Fruit fly (Drosophila melanogaster) whole organism, embryonic: ENCODE measurements around the gene CG13272.
A peak's percentile ranks its signal among the peaks of the same experiment; 100 is the strongest.

ENCODE experiments used
- Blimp-1 ChIP-seq: fragments of 200-800 bp; sonication (Bioruptor generic); optimal IDR thresholded peaks from 3 replicates; lab custom pipeline; 2018; ENCODE audit warnings: missing biosample characterization, missing genetic modification characterization, mild to moderate bottlenecking, moderate library complexity, missing genetic modification reagents
- CG11247 ChIP-seq: fragments of 200-800 bp; sonication (Bioruptor generic); IDR thresholded peaks from 2 replicates; pipeline ENCODE4 v1.3.6; 2022; ENCODE audit warnings: missing biosample characterization, missing genetic modification characterization
- CG11504 ChIP-seq: fragments of 200-800 bp; sonication (Bioruptor generic); optimal IDR thresholded peaks from 3 replicates; lab custom pipeline; 2019; ENCODE audit warnings: missing biosample characterization, mild to moderate bottlenecking, missing genetic modification characterization, moderate library complexity
- CG11560 ChIP-seq: fragments of 200-800 bp; sonication (Bioruptor generic); IDR thresholded peaks from 3 replicates; pipeline ENCODE4 v1.3.6; 2022; ENCODE audit warnings: missing biosample characterization, missing genetic modification characterization
- CG12391 ChIP-seq: fragments of 200-800 bp; sonication (Bioruptor generic); optimal IDR thresholded peaks from 3 replicates; lab custom pipeline; 2018; ENCODE audit warnings: missing biosample characterization, mild to moderate bottlenecking, missing genetic modification characterization, moderate library complexity
- CG15269 ChIP-seq: fragments of 200-800 bp; sonication (Bioruptor generic); optimal IDR thresholded peaks from 2 replicates; lab custom pipeline; 2018; ENCODE audit warnings: missing biosample characterization, mild to moderate bottlenecking, missing genetic modification characterization, moderate library complexity
- CG1529 ChIP-seq: fragments of 200-800 bp; sonication (Bioruptor generic); optimal IDR thresholded peaks from 3 replicates; lab custom pipeline; 2018; ENCODE audit warnings: missing biosample characterization, missing genetic modification characterization
- CG1602 ChIP-seq: fragments of 200-800 bp; sonication (Bioruptor generic); optimal IDR thresholded peaks from 3 replicates; lab custom pipeline; 2016; ENCODE audit warnings: missing biosample characterization, missing genetic modification characterization
- CG16863 ChIP-seq: fragments of 200-800 bp; sonication (Bioruptor generic); optimal IDR thresholded peaks from 3 replicates; lab custom pipeline; 2016; ENCODE audit warnings: missing biosample characterization, missing genetic modification characterization
- CG17186 ChIP-seq: fragments of 200-800 bp; sonication (Bioruptor generic); optimal IDR thresholded peaks from 3 replicates; lab custom pipeline; 2017; ENCODE audit warnings: missing biosample characterization, missing genetic modification reagents, missing genetic modification characterization
- CG17359 ChIP-seq: fragments of 200-800 bp; sonication (Bioruptor generic); optimal IDR thresholded peaks from 3 replicates; lab custom pipeline; 2018; ENCODE audit warnings: missing biosample characterization, mild to moderate bottlenecking, missing genetic modification characterization, moderate library complexity
- CG17361 ChIP-seq: fragments of 200-800 bp; sonication (Bioruptor generic); IDR thresholded peaks from 3 replicates; pipeline ENCODE4 v1.3.6; 2022; ENCODE audit warnings: missing biosample characterization, missing genetic modification characterization
- CG17829 ChIP-seq: fragments of 200-800 bp; optimal IDR thresholded peaks from 2 replicates; lab custom pipeline; 2019; ENCODE audit warnings: missing biosample characterization, mild to moderate bottlenecking, missing genetic modification characterization, moderate library complexity
- CG18011 ChIP-seq: fragments of 200-800 bp; sonication (Bioruptor generic); optimal IDR thresholded peaks from 2 replicates; lab custom pipeline; 2017; ENCODE audit warnings: missing biosample characterization, missing genetic modification characterization, mild to moderate bottlenecking, moderate library complexity, missing genotype
- CG1832 ChIP-seq: fragments of 200-800 bp; sonication (Bioruptor generic); optimal IDR thresholded peaks from 2 replicates; lab custom pipeline; 2017; ENCODE audit warnings: missing biosample characterization, mild to moderate bottlenecking, missing genetic modification characterization, inconsistent platforms
- CG2199 ChIP-seq: fragments of 200-800 bp; sonication (Bioruptor generic); IDR thresholded peaks from 3 replicates; pipeline ENCODE4 v1.3.6; 2022; ENCODE audit warnings: missing biosample characterization, missing genetic modification characterization
- CG2678 ChIP-seq: fragments of 200-800 bp; sonication (Bioruptor generic); optimal IDR thresholded peaks from 3 replicates; lab custom pipeline; 2019; ENCODE audit warnings: missing biosample characterization, mild to moderate bottlenecking, missing genetic modification characterization, moderate library complexity
- CG2712 ChIP-seq: fragments of 200-800 bp; optimal IDR thresholded peaks from 3 replicates; lab custom pipeline; 2019; ENCODE audit warnings: missing biosample characterization, mild to moderate bottlenecking, missing genetic modification characterization, moderate library complexity
- CG2889 ChIP-seq: fragments of 200-800 bp; sonication (Bioruptor generic); IDR thresholded peaks from 3 replicates; pipeline ENCODE4 v1.3.6; 2022; ENCODE audit warnings: missing biosample characterization, missing genetic modification characterization
- CG31388 ChIP-seq: fragments of 200-800 bp; sonication (Bioruptor generic); optimal IDR thresholded peaks from 2 replicates; lab custom pipeline; 2016; ENCODE audit warnings: missing biosample characterization, missing genetic modification characterization
- CG31441 ChIP-seq: fragments of 200-800 bp; sonication (Bioruptor generic); IDR thresholded peaks from 2 replicates; pipeline ENCODE4 v1.3.6; 2022; ENCODE audit warnings: missing biosample characterization, missing genetic modification characterization
- CG3163 ChIP-seq: fragments of 200-800 bp; sonication (Bioruptor generic); optimal IDR thresholded peaks from 3 replicates; lab custom pipeline; 2016; ENCODE audit warnings: missing biosample characterization, missing genetic modification characterization
- CG32532 ChIP-seq: fragments of 200-800 bp; sonication (Bioruptor generic); IDR thresholded peaks from 2 replicates; pipeline ENCODE4 v1.3.6; 2022; ENCODE audit warnings: missing biosample characterization, missing genetic modification characterization
- CG7839 ChIP-seq: fragments of 200-800 bp; sonication (Bioruptor generic); optimal IDR thresholded peaks from 3 replicates; lab custom pipeline; 2018; ENCODE audit warnings: missing biosample characterization, mild to moderate bottlenecking, missing genetic modification characterization, moderate library complexity
- CTCF ChIP-seq: fragments of 200-800 bp; sonication (Bioruptor generic); optimal IDR thresholded peaks from 2 replicates; lab custom pipeline; 2017; ENCODE audit warnings: missing biosample characterization, mild to moderate bottlenecking, missing genetic modification characterization, moderate library complexity
- Camta ChIP-seq: fragments of 200-800 bp; sonication (Bioruptor generic); optimal IDR thresholded peaks from 2 replicates; lab custom pipeline; 2016; ENCODE audit warnings: missing biosample characterization, missing genetic modification characterization
- D19A ChIP-seq: fragments of 200-800 bp; optimal IDR thresholded peaks from 3 replicates; lab custom pipeline; 2019; ENCODE audit warnings: missing biosample characterization, mild to moderate bottlenecking, missing genetic modification characterization, moderate library complexity
- Fer1 ChIP-seq: fragments of 200-800 bp; sonication (Bioruptor generic); optimal IDR thresholded peaks from 2 replicates; lab custom pipeline; 2017; ENCODE audit warnings: missing biosample characterization, mild to moderate bottlenecking, missing genetic modification characterization
- HLH3B ChIP-seq: fragments of 200-800 bp; sonication (Bioruptor generic); IDR thresholded peaks from 2 replicates; pipeline ENCODE4 v1.3.6; 2022; ENCODE audit warnings: missing biosample characterization, missing genetic modification characterization
- Hmr ChIP-seq: fragments of 200-800 bp; sonication (Bioruptor generic); optimal IDR thresholded peaks from 3 replicates; lab custom pipeline; 2017; ENCODE audit warnings: mild to moderate bottlenecking, missing biosample characterization, missing genetic modification reagents, missing genetic modification characterization
- Hr51 ChIP-seq, 2 experiments: fragments of 200-800 bp; sonication (Bioruptor generic); optimal IDR thresholded peaks; 2 replicates in 1 of 2; 3 replicates in 1 of 2; lab custom pipeline; 2016 to 2018; ENCODE audit warnings: missing biosample characterization in 2 of 2, missing genetic modification characterization in 2 of 2, mild to moderate bottlenecking in 1 of 2, moderate library complexity in 1 of 2
- Med ChIP-seq: fragments of 200-800 bp; sonication (Bioruptor generic); peaks from one replicate; lab custom pipeline; 2016; ENCODE audit warnings: missing biosample characterization, missing genetic modification characterization, mild to moderate bottlenecking, inconsistent platforms, moderate library complexity
- PHDP ChIP-seq: fragments of 200-800 bp; sonication (Bioruptor generic); optimal IDR thresholded peaks from 3 replicates; lab custom pipeline; 2018; ENCODE audit warnings: missing biosample characterization, mild to moderate bottlenecking, missing genetic modification characterization, moderate library complexity
- gcm ChIP-seq: fragments of 200-800 bp; sonication (Bioruptor generic); optimal IDR thresholded peaks from 2 replicates; lab custom pipeline; 2019; ENCODE audit warnings: missing biosample characterization, mild to moderate bottlenecking, missing genetic modification characterization, moderate library complexity
- gem ChIP-seq: fragments of 200-800 bp; sonication (Bioruptor generic); optimal IDR thresholded peaks from 2 replicates; lab custom pipeline; 2019; ENCODE audit warnings: missing biosample characterization, mild to moderate bottlenecking, missing genetic modification characterization, moderate library complexity
- grau ChIP-seq: fragments of 200-800 bp; optimal IDR thresholded peaks from 3 replicates; lab custom pipeline; 2019; ENCODE audit warnings: missing biosample characterization, mild to moderate bottlenecking, missing genetic modification characterization, moderate library complexity
- hb ChIP-seq: fragments of 200-800 bp; sonication (Bioruptor generic); IDR thresholded peaks from 3 replicates; pipeline ENCODE4 v1.3.6; 2022; ENCODE audit warnings: missing biosample characterization, missing genetic modification characterization; ENCODE audit not compliant: partially characterized antibody
- luna ChIP-seq: fragments of 200-800 bp; sonication (Bioruptor generic); optimal IDR thresholded peaks from 2 replicates; lab custom pipeline; 2016; ENCODE audit warnings: missing biosample characterization, missing genetic modification characterization
- pb ChIP-seq: fragments of 200-800 bp; sonication (Bioruptor generic); optimal IDR thresholded peaks from 3 replicates; lab custom pipeline; 2016; ENCODE audit warnings: missing biosample characterization, missing genetic modification characterization
- pho ChIP-seq: fragments of 200-800 bp; sonication (Bioruptor generic); optimal IDR thresholded peaks from 2 replicates; lab custom pipeline; 2016; ENCODE audit warnings: missing biosample characterization, missing genetic modification characterization
- phol ChIP-seq: fragments of 200-800 bp; sonication (Bioruptor generic); optimal IDR thresholded peaks from 3 replicates; lab custom pipeline; 2018; ENCODE audit warnings: missing biosample characterization, mild to moderate bottlenecking, missing genetic modification characterization, moderate library complexity
- pita ChIP-seq: fragments of 200-800 bp; sonication (Bioruptor generic); optimal IDR thresholded peaks from 2 replicates; lab custom pipeline; 2017; ENCODE audit warnings: missing biosample characterization, mild to moderate bottlenecking, missing genetic modification characterization
- rib ChIP-seq: fragments of 200-800 bp; sonication (Bioruptor generic); IDR thresholded peaks from 2 replicates; pipeline ENCODE4 v1.3.6; 2022; ENCODE audit warnings: missing biosample characterization, missing genetic modification characterization
- row ChIP-seq: fragments of 200-800 bp; sonication (Bioruptor generic); IDR thresholded peaks from 3 replicates; pipeline ENCODE4 v1.3.6; 2022; ENCODE audit warnings: missing biosample characterization, missing genetic modification characterization
- shn ChIP-seq: fragments of 200-800 bp; sonication (Bioruptor generic); optimal IDR thresholded peaks from 3 replicates; lab custom pipeline; 2016; ENCODE audit warnings: missing biosample characterization, missing genetic modification characterization
- stc ChIP-seq: fragments of 200-800 bp; sonication (Bioruptor generic); IDR thresholded peaks from 2 replicates; pipeline ENCODE4 v1.3.6; 2022; ENCODE audit warnings: missing biosample characterization, missing genetic modification characterization
- stwl ChIP-seq: fragments of 200-800 bp; sonication (Bioruptor generic); optimal IDR thresholded peaks from 3 replicates; lab custom pipeline; 2018; ENCODE audit warnings: missing biosample characterization, mild to moderate bottlenecking, missing genetic modification characterization, moderate library complexity
- tx ChIP-seq: fragments of 200-800 bp; sonication (Bioruptor generic); optimal IDR thresholded peaks from 2 replicates; lab custom pipeline; 2016; ENCODE audit warnings: missing biosample characterization, missing genetic modification characterization
- unpg ChIP-seq: fragments of 200-800 bp; sonication (Bioruptor generic); optimal IDR thresholded peaks from 3 replicates; lab custom pipeline; 2018; ENCODE audit warnings: missing biosample characterization, mild to moderate bottlenecking, missing genetic modification characterization, moderate library complexity

CG13272 gene

dm6 chr2L:16852318-16852932 is 47.7 kb downstream of the CG13272 start, which contains the start of gene CG31810:
Gene CG31810 (minus strand): TSS chr2L:16852368.
- TF ChIP-seq CG3163 (GFP tag; lab: Kevin White, UChicago) (peak; percentile 76), stc (0 out of 2 replicates have a peak, but pooled peaks have one; percentile 8), CG1602 (no peak), phol (peak; percentile 2), pb (no peak), gem (tag; lab: Kevin White, UChicago) (peak; percentile 41), pita (peak; percentile 3), Hr51 (GFP tag; optimal IDR thresholded peaks at IDR 0.05; lab: Kevin White, UChicago) (peak in 1 of 2 experiments; percentile 21), CG2199 (GFP tag; lab: Robert Waterston, UW) (peak; percentile 7; the same call in 1 of the 3 replicates), rib (no peak), CTCF (peak; percentile 31), CG11560 (tag; lab: Robert Waterston, UW) (no peak), luna (GFP tag; lab: Kevin White, UChicago) (no peak), grau (tag; lab: Kevin White, UChicago) (peak; percentile 17), unpg (GFP tag; lab: Kevin White, UChicago) (peak; percentile 35), CG1832 (GFP tag; lab: Kevin White, UChicago) (no peak), CG32532 (GFP tag; lab: Robert Waterston, UW) (no peak), stwl (tag; lab: Kevin White, UChicago) (peak; percentile 16), PHDP (peak; percentile 26), CG17829 (tag; lab: Kevin White, UChicago) (peak; percentile 2), shn (GFP tag; lab: Kevin White, UChicago) (no peak), CG31441 (GFP tag; lab: Robert Waterston, UW) (peak; percentile 32; the same call in 1 of the 2 replicates), CG15269 (tag; lab: Kevin White, UChicago) (peak; percentile 23), CG17361 (GFP tag; lab: Robert Waterston, UW) (0 out of 3 replicates have a peak, but pooled peaks have one; percentile 20), CG18011 (GFP tag; lab: Kevin White, UChicago) (no peak), gcm (GFP tag; lab: Kevin White, UChicago) (peak; percentile 12), CG17359 (peak; percentile 42), Camta (no peak), CG11247 (GFP tag; lab: Robert Waterston, UW) (no peak), HLH3B (GFP tag; lab: Robert Waterston, UW) (no peak), CG2889 (GFP tag; lab: Robert Waterston, UW) (peak; percentile 70; the same call in 2 of the 3 replicates), CG11504 (peak; percentile 32), CG17186 (GFP tag; lab: Kevin White, UChicago) (no peak), CG12391 (peak; percentile 17), D19A (tag; lab: Kevin White, UChicago) (peak; percentile 16), CG1529 (GFP tag; lab: Kevin White, UChicago) (no peak), CG2712 (peak; percentile 17), Hmr (GFP tag; lab: Kevin White, UChicago) (peak; percentile 19), CG16863 (GFP tag; lab: Kevin White, UChicago) (no peak), hb (GFP tag; lab: Robert Waterston, UW) (no peak), tx (GFP tag; lab: Kevin White, UChicago) (no peak), Med (GFP tag; lab: Kevin White, UChicago) (peak; percentile 11), CG7839 (tag; lab: Kevin White, UChicago) (peak; percentile 15), Blimp-1 (peak; percentile 4), CG31388 (no peak), Fer1 (peak; percentile 8), pho (GFP tag; lab: Kevin White, UChicago) (no peak), row (GFP tag; lab: Robert Waterston, UW) (peak; percentile 43), CG2678 (peak; percentile 30)
